Worm (Caenorhabditis elegans): ENCODE results near the gene F59B2.8.
"Not testable (repeated sequence)": the region's sequence is repeated elsewhere in the genome, so short reads cannot be mapped to it uniquely, and the experiment has no call there.

F59B2.8 gene

ce11 chrIII:8997821-8998220, 12.2 kb downstream of the F59B2.8 start:
- no peak for TF ChIP-seq unc-130 (GFP tag; optimal IDR thresholded peaks at IDR 0.05)
- no peak for TF ChIP-seq nhr-6 (tag; optimal IDR thresholded peaks at IDR 0.05)
- no peak for TF ChIP-seq nhr-76 (tag; optimal IDR thresholded peaks at IDR 0.05)
- TF ChIP-seq nhr-11 (tag; optimal IDR thresholded peaks at IDR 0.05) = no peak
- 0 out of 4 replicates have a peak, but pooled peaks of 1 of the 2 experiments have one; percentile 0 for TF ChIP-seq madf-5 (GFP tag; IDR thresholded peaks at IDR 0.05)
- no peak for TF ChIP-seq Y5F2A.4 (GFP tag; optimal IDR thresholded peaks at IDR 0.05)
- no peak for TF ChIP-seq ceh-44 (GFP tag; IDR thresholded peaks at IDR 0.05)
- TF ChIP-seq pqm-1 (tag; optimal IDR thresholded peaks at IDR 0.05) = peak; percentile 80

ce11 chrIII:8996686-8997085, 13.3 kb downstream of the F59B2.8 start, which contains the start of gene skat-1:
skat-1 (minus strand) TSS chrIII:8996786.
- TF ChIP-seq ceh-62 (tag; optimal IDR thresholded peaks at IDR 0.05) = no peak
- TF ChIP-seq lin-38 (GFP tag; IDR thresholded peaks at IDR 0.05) = peak; percentile 21; the same call in 1 of the 2 replicates
- peak; percentile 7 for TF ChIP-seq nhr-102 (tag; optimal IDR thresholded peaks at IDR 0.05)

- not testable (repeated sequence) for TF ChIP-seq D1046.2 (GFP tag; IDR thresholded peaks at IDR 0.05); ztf-7 (tag; optimal IDR thresholded peaks at IDR 0.05); duxl-1 (tag; optimal IDR thresholded peaks at IDR 0.05; ENCODE audit: poor library complexity)
Observed at ce11 chrIII:8989752-8990151, 20.2 kb downstream of the F59B2.8 start, which contains the start of gene R08D7.7. R08D7.7 (plus strand) TSS chrIII:8990052.

ce11 chrIII:8988544-8988943, 21.5 kb downstream of the F59B2.8 start:
- TF ChIP-seq unc-62 (GFP tag; optimal IDR thresholded peaks at IDR 0.05 in 1 of 2) (peak in 1 of 2 experiments; percentile 70), unc-62 (tag; optimal IDR thresholded peaks at IDR 0.05) (no peak), hlh-30 (tag; optimal IDR thresholded peaks at IDR 0.05; ENCODE audit: insufficient read depth) (peak; percentile 18), dve-1 (tag; optimal IDR thresholded peaks at IDR 0.05; ENCODE audit: insufficient read depth) (peak; percentile 2), daf-16 (GFP tag; optimal IDR thresholded peaks at IDR 0.05) (no peak), daf-16 (tag; optimal IDR thresholded peaks at IDR 0.05) (peak; percentile 10), hif-1 (tag; optimal IDR thresholded peaks at IDR 0.05) (no peak), lir-3 (tag; optimal IDR thresholded peaks at IDR 0.05) (no peak), aha-1 (tag) (peak; percentile 94), rbr-2 (tag; optimal IDR thresholded peaks at IDR 0.05) (peak; percentile 38), attf-4 (tag; optimal IDR thresholded peaks at IDR 0.05) (no peak)

ce11 chrIII:8988061-8988460, 21.9 kb downstream of the F59B2.8 start:
- no peak for TF ChIP-seq rbr-2 (tag; optimal IDR thresholded peaks at IDR 0.05)
- no peak for TF ChIP-seq mxl-2 (GFP tag; conservative IDR thresholded peaks at IDR 0.05)

ce11 chrIII:8986872-8987271, 23.1 kb downstream of the F59B2.8 start:
- TF ChIP-seq unc-62 (GFP tag; optimal IDR thresholded peaks at IDR 0.05 in 1 of 2) (peak in 1 of 2 experiments; percentile 8), unc-62 (tag; optimal IDR thresholded peaks at IDR 0.05) (no peak), ceh-28 (tag; optimal IDR thresholded peaks at IDR 0.05) (no peak), lin-1 (GFP tag; IDR thresholded peaks at IDR 0.05) (no peak), F10B5.3 (tag; optimal IDR thresholded peaks at IDR 0.05) (no peak), ctbp-1 (GFP tag; IDR thresholded peaks at IDR 0.05) (no peak), egl-27 (tag; optimal IDR thresholded peaks at IDR 0.05) (no peak), hlh-30 (tag; optimal IDR thresholded peaks at IDR 0.05; ENCODE audit: insufficient read depth) (peak; percentile 70), zip-11 (GFP tag; IDR thresholded peaks at IDR 0.05) (no peak), spr-3 (GFP tag; optimal IDR thresholded peaks at IDR 0.05) (no peak), madf-9 (GFP tag; conservative IDR thresholded peaks at IDR 0.05) (no peak), Y105C5A.15 (GFP tag; IDR thresholded peaks at IDR 0.05) (no peak), mdl-1 (tag; optimal IDR thresholded peaks at IDR 0.05) (peak; percentile 42 to 75), lin-29 (GFP tag; IDR thresholded peaks at IDR 0.05) (no peak), mdt-29 (GFP tag; IDR thresholded peaks at IDR 0.05) (no peak), duxl-1 (tag; optimal IDR thresholded peaks at IDR 0.05; ENCODE audit: poor library complexity) (no peak), snpc-1.2 (GFP tag; IDR thresholded peaks at IDR 0.05) (no peak), daf-19 (GFP tag; conservative IDR thresholded peaks at IDR 0.05) (no peak), mes-2 (tag; optimal IDR thresholded peaks at IDR 0.05; ENCODE audit: poor library complexity, severe bottlenecking) (no peak), gei-8 (GFP tag; optimal IDR thresholded peaks at IDR 0.05) (no peak), F49E8.2 (tag; optimal IDR thresholded peaks at IDR 0.05; ENCODE audit: borderline replicate concordance) (no peak)
